Fruit fly (Drosophila melanogaster) whole organism, wandering third instar larva: ENCODE measurements around the gene Hr38.
A peak's percentile ranks its signal among the peaks of the same experiment; 100 is the strongest.

Experiments used
- Abd-B ChIP-seq: fragments of >200 bp; optimal IDR thresholded peaks from 2 replicates; lab custom pipeline; 2017; ENCODE audit warnings: missing biosample characterization, missing genetic modification characterization
- CG32264 ChIP-seq: fragments of 200-800 bp; sonication (Bioruptor generic); optimal IDR thresholded peaks from 2 replicates; lab custom pipeline; 2016; ENCODE audit warnings: missing biosample characterization, missing genetic modification characterization
- CG9705 ChIP-seq: fragments of 200-800 bp; sonication (Bioruptor generic); optimal IDR thresholded peaks from 2 replicates; lab custom pipeline; 2018; ENCODE audit warnings: missing biosample characterization, mild to moderate bottlenecking, missing genetic modification characterization
- CrebA ChIP-seq: fragments of 200-800 bp; sonication (Bioruptor generic); optimal IDR thresholded peaks from 2 replicates; lab custom pipeline; 2016; ENCODE audit warnings: missing biosample characterization, mild to moderate bottlenecking, missing genetic modification characterization, borderline replicate concordance
- Dfd ChIP-seq: fragments of >200 bp; optimal IDR thresholded peaks from 2 replicates; lab custom pipeline; 2017; ENCODE audit warnings: missing biosample characterization, missing genetic modification characterization
- Dif ChIP-seq: fragments of 200-275, 200-300 bp; sonication (Bioruptor generic); optimal IDR thresholded peaks from 2 replicates; lab custom pipeline; 2018; ENCODE audit warnings: missing biosample characterization, missing genetic modification characterization; ENCODE audit not compliant: partially characterized antibody
- GATAd ChIP-seq: sonication (Bioruptor generic); optimal IDR thresholded peaks from 2 replicates; lab custom pipeline; 2016; ENCODE audit warnings: missing biosample characterization, missing genetic modification characterization
- HLH106 ChIP-seq: fragments of 200-800 bp; optimal IDR thresholded peaks from 3 replicates; lab custom pipeline; 2019; ENCODE audit warnings: missing biosample characterization, mild to moderate bottlenecking, missing genetic modification characterization, moderate library complexity
- Hnf4 ChIP-seq: fragments of 200-800 bp; sonication (Bioruptor generic); optimal IDR thresholded peaks from 2 replicates; lab custom pipeline; 2016; ENCODE audit warnings: missing biosample characterization, mild to moderate bottlenecking, missing genetic modification characterization
- Hr78 ChIP-seq: fragments of >200 bp; optimal IDR thresholded peaks from 2 replicates; lab custom pipeline; 2017; ENCODE audit warnings: missing biosample characterization, missing genetic modification characterization
- Hr83 ChIP-seq: fragments of 200-300 bp; sonication (Bioruptor generic); optimal IDR thresholded peaks from 2 replicates; lab custom pipeline; 2016; ENCODE audit warnings: missing biosample characterization, mild to moderate bottlenecking, missing genetic modification characterization, moderate library complexity; ENCODE audit not compliant: poor library complexity, severe bottlenecking
- Jra ChIP-seq: sonication (Bioruptor generic); optimal IDR thresholded peaks from 2 replicates; lab custom pipeline; 2016; ENCODE audit warnings: missing biosample characterization, missing genetic modification characterization
- Mio ChIP-seq: sonication (Bioruptor generic); optimal IDR thresholded peaks from 2 replicates; lab custom pipeline; 2016; ENCODE audit warnings: missing biosample characterization, missing genetic modification characterization
- Myc ChIP-seq: fragments of >200 bp; optimal IDR thresholded peaks from 2 replicates; lab custom pipeline; 2017
- N ChIP-seq: fragments of >200 bp; optimal IDR thresholded peaks from 2 replicates; lab custom pipeline; 2018; ENCODE audit warnings: missing biosample characterization, missing external identifiers, missing genetic modification characterization
- OdsH ChIP-seq: fragments of 200-800 bp; sonication (Bioruptor generic); optimal IDR thresholded peaks from 2 replicates; lab custom pipeline; 2016; ENCODE audit warnings: missing biosample characterization, mild to moderate bottlenecking, missing genetic modification characterization
- Rel ChIP-seq, 2 experiments: fragments of 200-800 bp; sonication (Bioruptor generic) in 1 of 2; optimal IDR thresholded peaks; 2 replicates in 1 of 2; 3 replicates in 1 of 2; lab custom pipeline; 2016 to 2019; ENCODE audit warnings: mild to moderate bottlenecking in 2 of 2, missing biosample characterization in 2 of 2, missing genetic modification characterization in 2 of 2, moderate library complexity in 1 of 2
- Vsx2 ChIP-seq: fragments of 200-300, 225-300 bp; sonication (Bioruptor generic); optimal IDR thresholded peaks from 2 replicates; lab custom pipeline; 2018; ENCODE audit warnings: missing biosample characterization, missing genetic modification characterization; ENCODE audit not compliant: partially characterized antibody
- br ChIP-seq: fragments of 200-800 bp; sonication (Bioruptor generic); optimal IDR thresholded peaks from 2 replicates; lab custom pipeline; 2016; ENCODE audit warnings: missing biosample characterization, missing genetic modification characterization
- brk ChIP-seq: fragments of 200-800 bp; sonication (Bioruptor generic); optimal IDR thresholded peaks from 2 replicates; lab custom pipeline; 2016; ENCODE audit warnings: missing biosample characterization, mild to moderate bottlenecking, missing genetic modification characterization
- dmrt93B ChIP-seq: fragments of 200-800 bp; sonication (Bioruptor generic); optimal IDR thresholded peaks from 2 replicates; lab custom pipeline; 2018; ENCODE audit warnings: missing biosample characterization, mild to moderate bottlenecking, missing genetic modification characterization
- dsf ChIP-seq: sonication (Bioruptor generic); optimal IDR thresholded peaks from 2 replicates; lab custom pipeline; 2016; ENCODE audit warnings: missing biosample characterization, missing genetic modification characterization, borderline replicate concordance
- ey ChIP-seq: fragments of 200-800 bp; sonication (Bioruptor generic); optimal IDR thresholded peaks from 2 replicates; lab custom pipeline; 2016; ENCODE audit warnings: missing biosample characterization, missing genetic modification characterization
- foxo ChIP-seq, 2 experiments: fragments of 200-800 bp; sonication (Bioruptor generic); optimal IDR thresholded peaks; 2 replicates in 1 of 2; 3 replicates in 1 of 2; lab custom pipeline; 2016 to 2017; ENCODE audit warnings: missing biosample characterization in 2 of 2, missing genetic modification characterization in 2 of 2
- fru ChIP-seq: fragments of 200-800 bp; sonication (Bioruptor generic); optimal IDR thresholded peaks from 3 replicates; lab custom pipeline; 2016; ENCODE audit warnings: missing biosample characterization, mild to moderate bottlenecking, missing genetic modification characterization
- h ChIP-seq: fragments of 200-800 bp; sonication (Bioruptor generic); optimal IDR thresholded peaks from 3 replicates; lab custom pipeline; 2016; ENCODE audit warnings: missing biosample characterization, mild to moderate bottlenecking, missing genetic modification characterization
- jim ChIP-seq: fragments of 175-275, 200-325 bp; sonication (Bioruptor generic); optimal IDR thresholded peaks from 2 replicates; lab custom pipeline; 2016; ENCODE audit warnings: missing biosample characterization, mild to moderate bottlenecking, missing genetic modification characterization
- lola ChIP-seq: fragments of >200 bp; optimal IDR thresholded peaks from 2 replicates; lab custom pipeline; 2017; ENCODE audit warnings: missing biosample characterization, missing genetic modification characterization
- pan ChIP-seq: fragments of >200 bp; optimal IDR thresholded peaks from 2 replicates; lab custom pipeline; 2017
- psq ChIP-seq: fragments of 200-800 bp; sonication (Bioruptor generic); optimal IDR thresholded peaks from 3 replicates; lab custom pipeline; 2017; ENCODE audit warnings: missing biosample characterization, mild to moderate bottlenecking, missing genetic modification characterization, moderate library complexity
- rgr ChIP-seq: fragments of 200-800 bp; sonication (Bioruptor generic); optimal IDR thresholded peaks from 3 replicates; lab custom pipeline; 2016; ENCODE audit warnings: missing biosample characterization, mild to moderate bottlenecking, missing genetic modification characterization
- sage ChIP-seq: fragments of 200-800 bp; sonication (Bioruptor generic); optimal IDR thresholded peaks from 2 replicates; lab custom pipeline; 2016; ENCODE audit warnings: missing biosample characterization, mild to moderate bottlenecking, missing genetic modification characterization
- sv ChIP-seq: fragments of 200-800 bp; sonication (Bioruptor generic); optimal IDR thresholded peaks from 3 replicates; lab custom pipeline; 2016; ENCODE audit warnings: missing biosample characterization, missing genetic modification characterization
- tai ChIP-seq: sonication (Bioruptor generic); optimal IDR thresholded peaks from 2 replicates; lab custom pipeline; 2016; ENCODE audit warnings: missing biosample characterization, missing genetic modification characterization
- usp ChIP-seq: fragments of >200 bp; optimal IDR thresholded peaks from 2 replicates; lab custom pipeline; 2017; ENCODE audit warnings: missing biosample characterization, missing genetic modification characterization
- woc ChIP-seq: sonication (Bioruptor generic); optimal IDR thresholded peaks from 2 replicates; lab custom pipeline; 2016; ENCODE audit warnings: missing biosample characterization, mild to moderate bottlenecking, missing genetic modification characterization

Hr38 gene

dm6 chr2L:20690055-20690454 lies 24.3 kb downstream of the Hr38 start:
- TF ChIP-seq foxo (GFP tag; optimal IDR thresholded peaks at IDR 0.05; lab: Kevin White, UChicago) = no peak
- no peak for TF ChIP-seq usp (GFP tag; lab: Kevin White, UChicago)
- TF ChIP-seq Hr78 (GFP tag; lab: Kevin White, UChicago) = no peak
- TF ChIP-seq ey (GFP tag; lab: Kevin White, UChicago) = no peak
- TF ChIP-seq dsf = no peak
- TF ChIP-seq Dfd (GFP tag; lab: Kevin White, UChicago) = peak; percentile 91

- TF ChIP-seq CG9705 (GFP tag; lab: Kevin White, UChicago) (no peak), Dfd (GFP tag; lab: Kevin White, UChicago) (peak; percentile 92)
These were observed 25.7 kb downstream of the Hr38 start for dm6 chr2L:20688722-20689121.

dm6 chr2L:20682136-20682733 lies 32.2 kb downstream of the Hr38 start, which contains the start of gene CG2617:
TSS of gene CG2617 (plus strand) at chr2L:20682368.
- TF ChIP-seq Hr83 (GFP tag; lab: Kevin White, UChicago) = no peak
- TF ChIP-seq psq (GFP tag; lab: Kevin White, UChicago) = peak; percentile 26

DNA sequence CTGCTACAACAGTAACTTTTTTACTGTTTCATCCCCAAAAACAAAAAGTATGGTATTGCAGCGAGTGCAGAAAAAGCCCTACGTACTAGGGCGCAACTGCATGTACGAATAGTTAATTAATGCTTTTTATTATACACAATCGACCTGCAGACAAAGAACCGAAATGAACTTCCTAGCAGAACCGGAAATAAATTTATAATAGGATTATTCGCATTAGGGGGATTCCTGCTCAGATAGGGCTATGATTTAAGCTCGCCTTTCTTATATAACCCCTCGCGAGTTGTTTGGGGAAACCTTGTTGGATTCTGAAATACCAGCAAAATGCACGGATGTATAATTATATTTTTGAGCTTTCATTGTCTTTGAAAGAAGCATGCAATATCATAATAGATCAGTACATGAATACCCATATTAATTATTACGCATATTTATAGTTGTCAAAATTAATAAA lies 32.7 kb downstream of the Hr38 start, which contains the start of gene Cen:
Gene Cen (minus strand): TSS at position 199 of the 451 bp plus-strand sequence.
- TF ChIP-seq Jra (GFP tag; lab: Kevin White, UChicago) (peak; percentile 13), brk (no peak), OdsH (GFP tag; lab: Kevin White, UChicago) (no peak), usp (GFP tag; lab: Kevin White, UChicago) (no peak), Dfd (GFP tag; lab: Kevin White, UChicago) (no peak), Hnf4 (GFP tag; lab: Kevin White, UChicago) (peak; percentile 57), dmrt93B (GFP tag; lab: Kevin White, UChicago) (no peak), Dif (GFP tag; lab: Kevin White, UChicago) (no peak), fru (GFP tag; lab: Kevin White, UChicago) (no peak), sage (GFP tag; lab: Kevin White, UChicago) (peak; percentile 43), jim (no peak), CG9705 (GFP tag; lab: Kevin White, UChicago) (no peak), ey (GFP tag; lab: Kevin White, UChicago) (peak; percentile 57), sv (GFP tag; lab: Kevin White, UChicago) (no peak), pan (lab: Kevin White, UChicago) (no peak), rgr (GFP tag; lab: Kevin White, UChicago) (peak; percentile 55), Myc (lab: Kevin White, UChicago) (no peak), CG32264 (no peak), Hr83 (GFP tag; lab: Kevin White, UChicago) (peak; percentile 5), GATAd (GFP tag; lab: Kevin White, UChicago) (peak; percentile 28), Rel (GFP tag; optimal IDR thresholded peaks at IDR 0.05; lab: Kevin White, UChicago) (no peak), Rel (tag; optimal IDR thresholded peaks at IDR 0.05; lab: Kevin White, UChicago) (no peak), psq (GFP tag; lab: Kevin White, UChicago) (peak; percentile 51), HLH106 (tag; lab: Kevin White, UChicago) (peak; percentile 50), Hr78 (GFP tag; lab: Kevin White, UChicago) (no peak), foxo (GFP tag; optimal IDR thresholded peaks at IDR 0.05; lab: Kevin White, UChicago) (peak in 1 of 2 experiments; percentile 65)

- TF ChIP-seq sv (GFP tag; lab: Kevin White, UChicago) = peak; percentile 48
- TF ChIP-seq h (GFP tag; lab: Kevin White, UChicago) = peak; percentile 65
- peak; percentile 36 for TF ChIP-seq OdsH (GFP tag; lab: Kevin White, UChicago)
- no peak for TF ChIP-seq N (GFP tag; lab: Kevin White, UChicago)
- peak; percentile 69 for TF ChIP-seq Hnf4 (GFP tag; lab: Kevin White, UChicago)
- TF ChIP-seq dsf = no peak
- peak; percentile 35 for TF ChIP-seq ey (GFP tag; lab: Kevin White, UChicago)
- no peak for TF ChIP-seq tai (GFP tag; lab: Kevin White, UChicago)
- TF ChIP-seq CrebA (GFP tag; lab: Kevin White, UChicago) = no peak
- TF ChIP-seq lola (GFP tag; lab: Kevin White, UChicago) = no peak
- no peak for TF ChIP-seq dmrt93B (GFP tag; lab: Kevin White, UChicago)
- TF ChIP-seq psq (GFP tag; lab: Kevin White, UChicago) = peak; percentile 38
- TF ChIP-seq Abd-B (GFP tag; lab: Kevin White, UChicago) = no peak
- TF ChIP-seq Hr78 (GFP tag; lab: Kevin White, UChicago) = no peak
- TF ChIP-seq woc (GFP tag; lab: Kevin White, UChicago) = no peak
- peak; percentile 25 for TF ChIP-seq Hr83 (GFP tag; lab: Kevin White, UChicago)
- no peak for TF ChIP-seq Vsx2 (GFP tag; lab: Kevin White, UChicago)
- TF ChIP-seq Dif (GFP tag; lab: Kevin White, UChicago) = no peak
- no peak for TF ChIP-seq pan (lab: Kevin White, UChicago)
- TF ChIP-seq Jra (GFP tag; lab: Kevin White, UChicago) = no peak
- TF ChIP-seq HLH106 (tag; lab: Kevin White, UChicago) = peak; percentile 46
- TF ChIP-seq Dfd (GFP tag; lab: Kevin White, UChicago) = no peak
- TF ChIP-seq brk = no peak
- no peak for TF ChIP-seq Mio (GFP tag; lab: Kevin White, UChicago)
- TF ChIP-seq br (GFP tag; lab: Kevin White, UChicago) = peak; percentile 8
- TF ChIP-seq usp (GFP tag; lab: Kevin White, UChicago) = no peak
- TF ChIP-seq sage (GFP tag; lab: Kevin White, UChicago) = no peak
- peak; percentile 18 for TF ChIP-seq GATAd (GFP tag; lab: Kevin White, UChicago)
- TF ChIP-seq jim = no peak
- peak in 1 of 2 experiments; percentile 57 for TF ChIP-seq foxo (GFP tag; optimal IDR thresholded peaks at IDR 0.05; lab: Kevin White, UChicago)
- TF ChIP-seq rgr (GFP tag; lab: Kevin White, UChicago) = peak; percentile 74
These were observed 38.5 kb downstream of the Hr38 start, which contains the start of the genes CG31678 and IKKepsilon for dm6 chr2L:20675875-20676274. TSS of gene CG31678 (minus strand) at chr2L:20675941. TSS of gene IKKepsilon (plus strand) at chr2L:20676045.
